Worm (Caenorhabditis elegans): Measurements from ENCODE around the gene sri-30.

The sri-30 gene

ce11 chrII:3062222-3062621, 16.2 kb downstream of the sri-30 start:
- TF ChIP-seq ama-1 (optimal IDR thresholded peaks at IDR 0.05) (no peak), unc-30 (tag; optimal IDR thresholded peaks at IDR 0.05) (no peak), isw-1 (GFP tag; IDR thresholded peaks at IDR 0.05) (no peak), lin-35 (GFP tag; optimal IDR thresholded peaks at IDR 0.05) (peak in 1 of 2 experiments; percentile 3), nhr-90 (tag; optimal IDR thresholded peaks at IDR 0.05; ENCODE audit: poor library complexity) (no peak), F16B12.6 (tag; optimal IDR thresholded peaks at IDR 0.05) (no peak), ces-1 (GFP tag; optimal IDR thresholded peaks at IDR 0.05) (no peak), nhr-28 (tag; optimal IDR thresholded peaks at IDR 0.05) (no peak), alr-1 (tag; optimal IDR thresholded peaks at IDR 0.05; ENCODE audit: borderline replicate concordance) (no peak), zip-4 (GFP tag; optimal IDR thresholded peaks at IDR 0.05) (no peak), lin-13 (GFP tag; optimal IDR thresholded peaks at IDR 0.05) (no peak), nhr-237 (tag; optimal IDR thresholded peaks at IDR 0.05) (no peak), lsy-2 (tag; optimal IDR thresholded peaks at IDR 0.05) (peak in 1 of 2 experiments; percentile 42), nhr-19 (GFP tag; conservative IDR thresholded peaks at IDR 0.05) (no peak), lin-14 (GFP tag; optimal IDR thresholded peaks at IDR 0.05) (no peak), sptf-1 (tag; optimal IDR thresholded peaks at IDR 0.05) (no peak), elt-2 (tag; optimal IDR thresholded peaks at IDR 0.05) (peak; percentile 45), pax-3 (tag; optimal IDR thresholded peaks at IDR 0.05) (no peak), ceh-88 (GFP tag; IDR thresholded peaks at IDR 0.05) (no peak), C04F5.9 (tag; optimal IDR thresholded peaks at IDR 0.05) (no peak), aha-1 (tag; optimal IDR thresholded peaks at IDR 0.05) (no peak)

ce11 chrII:3062876-3063275, 16.9 kb downstream of the sri-30 start:
- TF ChIP-seq efl-3 (GFP tag; optimal IDR thresholded peaks at IDR 0.05), result no peak
- TF ChIP-seq hlh-4 (tag; optimal IDR thresholded peaks at IDR 0.05), result no peak
- TF ChIP-seq unc-30 (tag; optimal IDR thresholded peaks at IDR 0.05), result no peak
- TF ChIP-seq swsn-7 (tag; optimal IDR thresholded peaks at IDR 0.05), result no peak
- TF ChIP-seq sptf-1 (tag; optimal IDR thresholded peaks at IDR 0.05), result no peak
- TF ChIP-seq ztf-4 (tag; optimal IDR thresholded peaks at IDR 0.05), result no peak
- no peak for TF ChIP-seq irx-1 (tag; optimal IDR thresholded peaks at IDR 0.05)
- no peak for TF ChIP-seq elt-2 (tag; optimal IDR thresholded peaks at IDR 0.05)
- no peak for TF ChIP-seq ces-1 (GFP tag; optimal IDR thresholded peaks at IDR 0.05)
- TF ChIP-seq ceh-8 (GFP tag; optimal IDR thresholded peaks at IDR 0.05), result no peak
- no peak for TF ChIP-seq blmp-1 (tag; optimal IDR thresholded peaks at IDR 0.05)

- no peak for TF ChIP-seq efl-1 (optimal IDR thresholded peaks at IDR 0.05)
- TF ChIP-seq efl-1 (GFP tag; optimal IDR thresholded peaks at IDR 0.05 in 1 of 2), result no peak
- TF ChIP-seq hlh-4 (tag; optimal IDR thresholded peaks at IDR 0.05), result no peak
- TF ChIP-seq tbx-2 (tag; optimal IDR thresholded peaks at IDR 0.05), result no peak
- no peak for TF ChIP-seq ceh-8 (GFP tag; optimal IDR thresholded peaks at IDR 0.05)
Measured at ce11 chrII:3063366-3063765, 17.4 kb downstream of the sri-30 start.

- TF ChIP-seq jun-1 (tag; optimal IDR thresholded peaks at IDR 0.05) (no peak), unc-62 (GFP tag; optimal IDR thresholded peaks at IDR 0.05) (no peak), ceh-82 (tag; optimal IDR thresholded peaks at IDR 0.05) (no peak), aha-1 (tag; optimal IDR thresholded peaks at IDR 0.05) (no peak), nhr-19 (GFP tag; conservative IDR thresholded peaks at IDR 0.05) (no peak), fkh-8 (tag; optimal IDR thresholded peaks at IDR 0.05) (no peak), lsy-2 (tag; optimal IDR thresholded peaks at IDR 0.05) (no peak), nhr-28 (tag; optimal IDR thresholded peaks at IDR 0.05) (no peak), lin-14 (GFP tag; optimal IDR thresholded peaks at IDR 0.05) (no peak), ztf-11 (tag; optimal IDR thresholded peaks at IDR 0.05) (no peak), mab-9 (GFP tag; IDR thresholded peaks at IDR 0.05) (no peak), pax-3 (tag; optimal IDR thresholded peaks at IDR 0.05) (no peak), swsn-7 (tag; optimal IDR thresholded peaks at IDR 0.05) (no peak), nhr-90 (tag; optimal IDR thresholded peaks at IDR 0.05; ENCODE audit: poor library complexity) (no peak), fkh-10 (GFP tag; optimal IDR thresholded peaks at IDR 0.05) (no peak), unc-30 (tag; optimal IDR thresholded peaks at IDR 0.05) (no peak), efl-3 (GFP tag; optimal IDR thresholded peaks at IDR 0.05) (no peak), lin-13 (GFP tag; optimal IDR thresholded peaks at IDR 0.05) (no peak)
Measured at ce11 chrII:3063984-3064383, 18.0 kb downstream of the sri-30 start.

Measured in whole organism, L1 larva.